Worm (Caenorhabditis elegans) whole organism, young adult: ENCODE results near the gene rpl-22.

ENCODE experiments used
- D2030.7 ChIP-seq: fragments of 200-800 bp; sonication (Bioruptor generic); IDR thresholded peaks from 2 replicates; pipeline ENCODE4 v1.3.6; 2022; ENCODE audit warnings: missing genetic modification reagents, missing genetic modification characterization, missing compliant biosample characterization
- F33H1.4 ChIP-seq: fragments of 200-800 bp; sonication (Bioruptor generic); IDR thresholded peaks from 2 replicates; pipeline ENCODE4 v1.3.6; 2022; ENCODE audit warnings: missing genetic modification reagents, missing genetic modification characterization, missing compliant biosample characterization
- F39B2.1 ChIP-seq: fragments of 200-800 bp; sonication (Bioruptor generic); IDR thresholded peaks from 2 replicates; pipeline ENCODE4 v1.3.6; 2022; ENCODE audit warnings: missing genetic modification reagents, missing genetic modification characterization, missing compliant biosample characterization
- K11D2.4 ChIP-seq: fragments of 200-800 bp; sonication (Bioruptor generic); IDR thresholded peaks from 2 replicates; pipeline ENCODE4 v1.3.6; 2022; ENCODE audit warnings: missing genetic modification reagents, missing genetic modification characterization, missing compliant biosample characterization
- K12H6.12 ChIP-seq: fragments of 200-800 bp; sonication (Bioruptor generic); optimal IDR thresholded peaks from 2 replicates; lab custom pipeline; 2018; ENCODE audit warnings: mild to moderate bottlenecking, missing genetic modification characterization, missing compliant biosample characterization
- Y56A3A.18 ChIP-seq: fragments of 200-800 bp; sonication (Bioruptor generic); IDR thresholded peaks from 2 replicates; pipeline ENCODE4 v1.3.6; 2022; ENCODE audit warnings: missing genetic modification reagents, missing genetic modification characterization, missing compliant biosample characterization
- Y67H2A.10 ChIP-seq: fragments of 200-800 bp; sonication (Bioruptor generic); conservative IDR thresholded peaks from 2 replicates; pipeline ENCODE4 v1.3.6; 2022; ENCODE audit warnings: missing genetic modification reagents, missing genetic modification characterization, missing compliant biosample characterization
- Y95B8A.8 ChIP-seq: fragments of 200-800 bp; sonication (Bioruptor generic); IDR thresholded peaks from 2 replicates; pipeline ENCODE4 v1.3.6; 2022; ENCODE audit warnings: missing genetic modification reagents, missing genetic modification characterization, missing compliant biosample characterization
- ZK185.1 ChIP-seq: sonication (generic microtip); optimal IDR thresholded peaks from 2 replicates; lab custom pipeline; 2016; ENCODE audit warnings: mild to moderate bottlenecking, missing genetic modification characterization, missing compliant biosample characterization; ENCODE audit not compliant: poor library complexity, severe bottlenecking
- ama-1 ChIP-seq, 3 experiments: fragments of 150-350 bp in 1 of 3; sonication (generic microtip) in 2 of 3; optimal IDR thresholded peaks; 2 replicates each; lab custom pipeline; 2014 to 2018; ENCODE audit warnings: missing biosample characterization in 2 of 3, missing genetic modification characterization in 2 of 3, missing genetic modification reagents in 2 of 3
- aptf-3 ChIP-seq: fragments of 200-800 bp; sonication (Bioruptor generic); IDR thresholded peaks from 2 replicates; pipeline ENCODE4 v1.3.6; 2022; ENCODE audit warnings: missing genetic modification characterization, missing compliant biosample characterization
- attf-3 ChIP-seq: fragments of 200-800 bp; sonication (Bioruptor generic); conservative IDR thresholded peaks from 2 replicates; pipeline ENCODE4 v1.3.6; 2022; ENCODE audit warnings: missing genetic modification reagents, missing genetic modification characterization, missing compliant biosample characterization
- attf-6 ChIP-seq: fragments of 200-800 bp; sonication (Bioruptor generic); IDR thresholded peaks from 2 replicates; pipeline ENCODE4 v1.3.6; 2022; ENCODE audit warnings: missing genetic modification reagents, missing genetic modification characterization, missing compliant biosample characterization
- ccch-3 ChIP-seq: fragments of 200-800 bp; sonication (Bioruptor generic); optimal IDR thresholded peaks from 2 replicates; lab custom pipeline; 2018; ENCODE audit warnings: mild to moderate bottlenecking, missing genetic modification characterization, missing compliant biosample characterization
- cebp-1 ChIP-seq, 2 experiments: fragments of 200-800 bp in 1 of 2; sonication (Bioruptor generic) in 1 of 2; sonication (generic microtip) in 1 of 2; IDR thresholded peaks in 1 of 2; optimal IDR thresholded peaks in 1 of 2; 2 replicates each; pipeline versions ENCODE4 v1.3.6 to Lab custom; 2017 to 2022; ENCODE audit warnings: missing compliant biosample characterization in 2 of 2, missing genetic modification characterization in 2 of 2, mild to moderate bottlenecking in 1 of 2, missing genetic modification reagents in 1 of 2, moderate library complexity in 1 of 2
- cebp-2 ChIP-seq: fragments of 200-800 bp; sonication (Bioruptor generic); IDR thresholded peaks from 2 replicates; pipeline ENCODE4 v1.3.6; 2022; ENCODE audit warnings: missing genetic modification characterization, missing compliant biosample characterization
- ceh-27 ChIP-seq: fragments of 200-800 bp; sonication (Bioruptor generic); optimal IDR thresholded peaks from 2 replicates; lab custom pipeline; 2018; ENCODE audit warnings: mild to moderate bottlenecking, missing genetic modification characterization, moderate library complexity, missing compliant biosample characterization
- dox-1 ChIP-seq: fragments of 200-800 bp; sonication (Bioruptor generic); IDR thresholded peaks from 2 replicates; pipeline ENCODE4 v1.3.6; 2022; ENCODE audit warnings: missing genetic modification reagents, missing genetic modification characterization, missing compliant biosample characterization
- dpff-1 ChIP-seq: sonication (generic microtip); optimal IDR thresholded peaks from 2 replicates; lab custom pipeline; 2017; ENCODE audit warnings: mild to moderate bottlenecking, missing genetic modification characterization, missing compliant biosample characterization
- efl-1 ChIP-seq: fragments of 150-350 bp; optimal IDR thresholded peaks from 2 replicates; lab custom pipeline; 2014; ENCODE audit warnings: missing biosample characterization, missing genetic modification reagents, missing genetic modification characterization
- egrh-3 ChIP-seq: fragments of 200-800 bp; sonication (Bioruptor generic); IDR thresholded peaks from 2 replicates; pipeline ENCODE4 v1.3.6; 2022; ENCODE audit warnings: missing genetic modification reagents, missing genetic modification characterization, missing compliant biosample characterization
- ekl-4 ChIP-seq: fragments of 200-800 bp; sonication (Bioruptor generic); IDR thresholded peaks from 2 replicates; pipeline ENCODE4 v1.3.6; 2022; ENCODE audit warnings: missing genetic modification reagents, missing genetic modification characterization, missing compliant biosample characterization
- fkh-3 ChIP-seq: sonication (generic microtip); optimal IDR thresholded peaks from 2 replicates; lab custom pipeline; 2016; ENCODE audit warnings: mild to moderate bottlenecking, missing genetic modification characterization, missing compliant biosample characterization
- lag-1 ChIP-seq: fragments of 200-800 bp; sonication (Bioruptor generic); IDR thresholded peaks from 2 replicates; pipeline ENCODE4 v1.3.6; 2022; ENCODE audit warnings: missing genetic modification reagents, missing genetic modification characterization, missing compliant biosample characterization
- lir-1 ChIP-seq: fragments of 200-800 bp; sonication (Bioruptor generic); conservative IDR thresholded peaks from 2 replicates; pipeline ENCODE4 v1.3.6; 2022; ENCODE audit warnings: missing genetic modification reagents, missing genetic modification characterization, missing compliant biosample characterization
- madf-10 ChIP-seq: sonication (generic microtip); optimal IDR thresholded peaks from 2 replicates; lab custom pipeline; 2016; ENCODE audit warnings: mild to moderate bottlenecking, missing genetic modification characterization, missing compliant biosample characterization
- mes-4 ChIP-seq: sonication (generic microtip); optimal IDR thresholded peaks from 2 replicates; lab custom pipeline; 2016; ENCODE audit warnings: missing genotype, missing genetic modification characterization, missing compliant biosample characterization
- mxl-1 ChIP-seq: sonication (generic microtip); optimal IDR thresholded peaks from 2 replicates; lab custom pipeline; 2016; ENCODE audit warnings: missing genetic modification characterization, missing compliant biosample characterization
- nhr-120 ChIP-seq: fragments of 200-800 bp; sonication (Bioruptor generic); IDR thresholded peaks from 2 replicates; pipeline ENCODE4 v1.3.6; 2022; ENCODE audit warnings: missing genetic modification characterization, missing compliant biosample characterization
- pha-4 ChIP-seq: fragments of 150-350 bp; sonication (generic microtip); optimal IDR thresholded peaks from 2 replicates; lab custom pipeline; 2014; ENCODE audit warnings: missing biosample characterization, missing genetic modification reagents, missing genetic modification characterization
- rcor-1 ChIP-seq: fragments of 200-800 bp; sonication (Bioruptor generic); IDR thresholded peaks from 2 replicates; pipeline ENCODE4 v1.3.6; 2022; ENCODE audit warnings: missing genetic modification reagents, missing genetic modification characterization, missing compliant biosample characterization
- rec-8 ChIP-seq, 2 experiments: sonication (generic microtip); optimal IDR thresholded peaks; 2 replicates each; lab custom pipeline; 2016; ENCODE audit warnings: mild to moderate bottlenecking in 2 of 2, missing genetic modification characterization in 2 of 2, missing genetic modification reagents in 2 of 2, missing genotype in 2 of 2, missing biosample characterization in 1 of 2, missing compliant biosample characterization in 1 of 2, moderate library complexity in 1 of 2
- rpc-1 ChIP-seq, 2 experiments: fragments of 150-350 bp in 1 of 2; sonication (generic microtip) in 1 of 2; optimal IDR thresholded peaks; 2 replicates each; lab custom pipeline; 2014 to 2018; ENCODE audit warnings: missing biosample characterization in 1 of 2, missing genetic modification characterization in 1 of 2, missing genetic modification reagents in 1 of 2, missing genotype in 1 of 2
- snpc-3.4 ChIP-seq: sonication (generic microtip); optimal IDR thresholded peaks from 2 replicates; lab custom pipeline; 2017; ENCODE audit warnings: missing genetic modification characterization, mild to moderate bottlenecking, missing compliant biosample characterization, antibody characterized with exemption, moderate library complexity, missing genotype, missing genetic modification reagents
- somi-1 ChIP-seq: fragments of 200-800 bp; sonication (Bioruptor generic); optimal IDR thresholded peaks from 2 replicates; lab custom pipeline; 2018; ENCODE audit warnings: mild to moderate bottlenecking, missing genetic modification characterization, missing compliant biosample characterization
- tbx-9 ChIP-seq: sonication (generic microtip); optimal IDR thresholded peaks from 2 replicates; lab custom pipeline; 2016; ENCODE audit warnings: borderline replicate concordance, missing genetic modification characterization, inconsistent platforms, missing compliant biosample characterization
- unc-62 ChIP-seq: fragments of 150-350 bp; optimal IDR thresholded peaks from 2 replicates; lab custom pipeline; 2014; ENCODE audit warnings: missing biosample characterization, missing genetic modification reagents, missing genetic modification characterization
- zfh-2 ChIP-seq: fragments of 200-800 bp; sonication (Bioruptor generic); conservative IDR thresholded peaks from 2 replicates; pipeline ENCODE4 v1.3.6; 2022; ENCODE audit warnings: missing genetic modification reagents, missing genetic modification characterization, missing compliant biosample characterization
- zim-3 ChIP-seq: sonication (generic microtip); optimal IDR thresholded peaks from 2 replicates; lab custom pipeline; 2017; ENCODE audit warnings: mild to moderate bottlenecking, missing genetic modification characterization, moderate library complexity, missing compliant biosample characterization
- ztf-22 ChIP-seq: fragments of 200-800 bp; sonication (Bioruptor generic); optimal IDR thresholded peaks from 2 replicates; lab custom pipeline; 2018; ENCODE audit warnings: mild to moderate bottlenecking, missing genetic modification characterization, moderate library complexity, missing compliant biosample characterization
- ztf-26 ChIP-seq: sonication (generic microtip); optimal IDR thresholded peaks from 2 replicates; lab custom pipeline; 2017; ENCODE audit warnings: missing genetic modification characterization, missing compliant biosample characterization
- ztf-28 ChIP-seq: fragments of 200-800 bp; sonication (Bioruptor generic); IDR thresholded peaks from 2 replicates; pipeline ENCODE4 v1.3.6; 2022; ENCODE audit warnings: missing genetic modification reagents, missing genetic modification characterization, missing compliant biosample characterization

Gene rpl-22

ce11 chrII:5027952-5028351 is 27.5 kb upstream of the rpl-22 start:
- TF ChIP-seq cebp-2 (GFP tag; lab: Robert Waterston, UW) (no peak), cebp-1 (GFP tag; IDR thresholded peaks at IDR 0.05; lab: Robert Waterston, UW) (no peak), cebp-1 (tag; optimal IDR thresholded peaks at IDR 0.05; lab: Kevin White, UChicago) (no peak), F39B2.1 (GFP tag; lab: Robert Waterston, UW) (no peak), ekl-4 (no peak)

- no peak for TF ChIP-seq snpc-3.4 (tag; lab: Kevin White, UChicago)
Observed at ce11 chrII:5031612-5032011, 23.8 kb upstream of the rpl-22 start, which contains the start of gene wdr-83. TSS of gene wdr-83 (minus strand) at chrII:5031712.

DNA sequence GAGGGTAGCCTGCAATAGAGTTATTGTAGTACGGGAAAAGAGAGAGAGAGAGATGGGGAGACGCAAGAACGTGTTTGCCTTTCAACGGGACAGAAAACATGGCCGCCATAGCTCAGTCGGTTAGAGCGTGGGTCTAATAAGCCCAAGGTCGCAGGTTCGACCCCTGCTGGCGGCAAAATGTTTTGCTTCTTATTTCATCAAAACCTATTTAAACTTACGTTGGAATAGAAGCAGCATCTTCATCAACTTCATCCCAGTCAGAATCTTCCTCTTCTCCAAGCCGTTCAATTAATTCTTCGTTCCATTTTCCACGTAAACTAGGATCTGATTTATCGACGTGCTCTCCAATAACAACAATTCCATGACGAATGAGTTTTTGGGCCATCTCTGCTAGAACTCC is 22.7 kb upstream of the rpl-22 start:
- TF ChIP-seq fkh-3 (no peak), zim-3 (tag; lab: Kevin White, UChicago) (peak; percentile 53), K12H6.12 (peak; percentile 36), ccch-3 (no peak), mxl-1 (peak; percentile 60), zfh-2 (GFP tag; lab: Robert Waterston, UW) (no peak; the same call in 1 of the 2 replicates), snpc-3.4 (tag; lab: Kevin White, UChicago) (peak; percentile 62), ztf-22 (GFP tag; lab: Kevin White, UChicago) (no peak), rec-8 (tag; optimal IDR thresholded peaks at IDR 0.05; lab: Kevin White, UChicago) (peak in 1 of 2 experiments; percentile 77), somi-1 (no peak), mes-4 (peak; percentile 72), efl-1 (no peak), ztf-26 (tag; lab: Kevin White, UChicago) (peak; percentile 45), Y67H2A.10 (no peak), egrh-3 (GFP tag; lab: Robert Waterston, UW) (peak; percentile 39; the same call in 1 of the 2 replicates), F33H1.4 (GFP tag; lab: Robert Waterston, UW) (peak; percentile 60), aptf-3 (0 out of 2 replicates have a peak, but pooled peaks have one; percentile 16), ama-1 (optimal IDR thresholded peaks at IDR 0.05; lab: Kevin White, UChicago) (no peak), ama-1 (GFP tag; optimal IDR thresholded peaks at IDR 0.05; lab: Kevin White, UChicago) (peak; percentile 59 to 60), unc-62 (GFP tag; lab: Kevin White, UChicago) (no peak), Y95B8A.8 (GFP tag; lab: Robert Waterston, UW) (0 out of 2 replicates have a peak, but pooled peaks have one; percentile 45), lag-1 (GFP tag; lab: Robert Waterston, UW) (no peak), nhr-120 (GFP tag; lab: Robert Waterston, UW) (0 out of 2 replicates have a peak, but pooled peaks have one; percentile 48), attf-6 (GFP tag; lab: Robert Waterston, UW) (peak; percentile 73), dpff-1 (no peak), rpc-1 (optimal IDR thresholded peaks at IDR 0.05; lab: Kevin White, UChicago) (peak; percentile 87), rpc-1 (tag; optimal IDR thresholded peaks at IDR 0.05; lab: Kevin White, UChicago) (peak; percentile 83), lir-1 (no peak; the same call in 1 of the 2 replicates), ceh-27 (GFP tag; lab: Kevin White, UChicago) (peak; percentile 54), dox-1 (GFP tag; lab: Robert Waterston, UW) (peak; percentile 82), D2030.7 (GFP tag; lab: Robert Waterston, UW) (peak; percentile 47; the same call in 1 of the 2 replicates), madf-10 (tag; lab: Kevin White, UChicago) (peak; percentile 36), tbx-9 (tag; lab: Kevin White, UChicago) (no peak), K11D2.4 (no peak), pha-4 (tag; lab: Kevin White, UChicago) (no peak), rcor-1 (GFP tag; lab: Robert Waterston, UW) (peak; percentile 65), ztf-28 (GFP tag; lab: Robert Waterston, UW) (0 out of 2 replicates have a peak, but pooled peaks have one; percentile 14), ZK185.1 (tag; lab: Kevin White, UChicago) (peak; percentile 77), attf-3 (GFP tag; lab: Robert Waterston, UW) (peak; percentile 57; the same call in 1 of the 2 replicates), cebp-1 (GFP tag; IDR thresholded peaks at IDR 0.05; lab: Robert Waterston, UW) (peak; percentile 57), cebp-1 (tag; optimal IDR thresholded peaks at IDR 0.05; lab: Kevin White, UChicago) (peak; percentile 69), Y56A3A.18 (GFP tag; lab: Robert Waterston, UW) (0 out of 2 replicates have a peak, but pooled peaks have one; percentile 37)
